Worm (Caenorhabditis elegans): Measurements from ENCODE around the gene B0218.5.

- TF ChIP-seq tab-1 (GFP tag; IDR thresholded peaks at IDR 0.05) (no peak), ztf-29 (GFP tag; IDR thresholded peaks at IDR 0.05) (no peak), med-1 (GFP tag; optimal IDR thresholded peaks at IDR 0.05; ENCODE audit: insufficient read depth) (no peak)
Measured at ce11 chrIV:8161774-8162173, 4.7 kb upstream of the B0218.5 start.
